Worm (Caenorhabditis elegans): ENCODE results near the gene F38B7.10.

Gene F38B7.10

DNA sequence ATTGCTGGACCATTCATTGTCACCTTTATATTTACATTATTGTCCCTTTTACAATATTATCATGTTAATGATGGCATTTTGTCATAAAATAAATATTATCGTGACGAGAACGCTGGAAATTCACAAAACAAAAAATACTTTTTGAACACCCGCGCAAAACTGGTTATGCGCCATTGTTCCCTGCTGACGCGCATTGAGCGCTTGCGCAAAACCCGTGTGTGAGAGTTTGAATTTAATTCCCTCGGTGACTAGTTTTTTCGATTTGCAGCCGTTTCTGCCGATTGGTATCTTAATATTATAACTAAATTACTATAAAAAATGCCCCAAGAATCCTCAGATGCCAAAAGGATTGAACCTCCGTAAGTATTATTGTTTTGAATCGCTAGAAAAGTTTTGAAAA lies 23.9 kb upstream of the F38B7.10 start, which contains the start of gene pafo-1 (continued):
- TF ChIP-seq dmd-6 (GFP tag; IDR thresholded peaks at IDR 0.05): peak; percentile 84
- TF ChIP-seq ceh-62 (tag; optimal IDR thresholded peaks at IDR 0.05): no peak
- 0 out of 2 replicates have a peak, but pooled peaks have one; percentile 46 for TF ChIP-seq egl-43 (GFP tag; IDR thresholded peaks at IDR 0.05)
- no peak for TF ChIP-seq zip-11 (GFP tag; IDR thresholded peaks at IDR 0.05)
- no peak for TF ChIP-seq mep-1 (tag; optimal IDR thresholded peaks at IDR 0.05)
- peak; percentile 73 for TF ChIP-seq F37D6.2 (tag; optimal IDR thresholded peaks at IDR 0.05)
- TF ChIP-seq rbr-2 (tag; optimal IDR thresholded peaks at IDR 0.05): peak; percentile 80
- peak; percentile 72 for TF ChIP-seq php-3 (GFP tag; IDR thresholded peaks at IDR 0.05)
- TF ChIP-seq lin-1 (GFP tag; IDR thresholded peaks at IDR 0.05): peak; percentile 50; the same call in 1 of the 2 replicates
- peak; percentile 46; the same call in 1 of the 2 replicates for TF ChIP-seq madf-9 (GFP tag; conservative IDR thresholded peaks at IDR 0.05)
- TF ChIP-seq unc-130 (GFP tag; optimal IDR thresholded peaks at IDR 0.05): no peak
- TF ChIP-seq attf-4 (tag; optimal IDR thresholded peaks at IDR 0.05): no peak
- 0 out of 2 replicates have a peak, but pooled peaks have one; percentile 9 for TF ChIP-seq lim-7 (GFP tag; IDR thresholded peaks at IDR 0.05)
- TF ChIP-seq nhr-76 (tag; optimal IDR thresholded peaks at IDR 0.05): no peak
- peak; percentile 90 for TF ChIP-seq mes-2 (tag; optimal IDR thresholded peaks at IDR 0.05; ENCODE audit: poor library complexity, severe bottlenecking)
- TF ChIP-seq dve-1 (tag; optimal IDR thresholded peaks at IDR 0.05; ENCODE audit: insufficient read depth): peak; percentile 81
- TF ChIP-seq vab-7 (GFP tag; IDR thresholded peaks at IDR 0.05): no peak
- no peak for TF ChIP-seq F44E2.7 (GFP tag; IDR thresholded peaks at IDR 0.05)
- peak; percentile 73 for TF ChIP-seq F10B5.3 (tag; optimal IDR thresholded peaks at IDR 0.05)
- no peak for TF ChIP-seq ztf-11 (tag; optimal IDR thresholded peaks at IDR 0.05)
- TF ChIP-seq lin-15B (tag; optimal IDR thresholded peaks at IDR 0.05): peak; percentile 9

DNA sequence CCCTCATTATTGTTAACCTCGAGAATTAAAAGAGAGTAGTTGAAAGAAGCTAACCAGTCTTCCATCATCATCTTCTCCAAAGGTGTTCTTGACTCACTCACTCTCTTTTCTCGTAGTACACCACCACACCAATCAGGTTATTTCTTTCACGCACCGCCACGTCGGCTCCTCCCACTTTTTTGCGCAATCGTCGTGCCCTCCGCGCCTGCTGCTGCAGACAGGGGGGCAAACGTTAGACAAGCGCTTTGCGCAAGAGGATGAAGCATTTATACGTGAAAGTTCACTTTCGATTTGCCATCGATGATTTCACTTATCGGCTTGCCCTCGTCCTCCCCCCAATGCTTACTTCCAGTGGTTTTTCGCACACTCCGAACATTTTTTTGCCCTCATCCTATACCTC lies 20.0 kb upstream of the F38B7.10 start:
- TF ChIP-seq egl-43 (GFP tag; IDR thresholded peaks at IDR 0.05) (0 out of 2 replicates have a peak, but pooled peaks have one; percentile 39), set-16 (GFP tag; IDR thresholded peaks at IDR 0.05) (peak; percentile 38), mxl-3 (GFP tag; optimal IDR thresholded peaks at IDR 0.05) (peak; percentile 42), aly-2 (tag; optimal IDR thresholded peaks at IDR 0.05) (no peak), hmg-1.1 (GFP tag; IDR thresholded peaks at IDR 0.05) (0 out of 2 replicates have a peak, but pooled peaks have one; percentile 32), spr-3 (GFP tag; optimal IDR thresholded peaks at IDR 0.05) (no peak), rbr-2 (tag; optimal IDR thresholded peaks at IDR 0.05) (no peak), D1046.2 (GFP tag; IDR thresholded peaks at IDR 0.05) (0 out of 2 replicates have a peak, but pooled peaks have one; percentile 32), Y75B8A.6 (GFP tag; IDR thresholded peaks at IDR 0.05) (no peak), nhr-28 (tag; optimal IDR thresholded peaks at IDR 0.05) (no peak)

DNA sequence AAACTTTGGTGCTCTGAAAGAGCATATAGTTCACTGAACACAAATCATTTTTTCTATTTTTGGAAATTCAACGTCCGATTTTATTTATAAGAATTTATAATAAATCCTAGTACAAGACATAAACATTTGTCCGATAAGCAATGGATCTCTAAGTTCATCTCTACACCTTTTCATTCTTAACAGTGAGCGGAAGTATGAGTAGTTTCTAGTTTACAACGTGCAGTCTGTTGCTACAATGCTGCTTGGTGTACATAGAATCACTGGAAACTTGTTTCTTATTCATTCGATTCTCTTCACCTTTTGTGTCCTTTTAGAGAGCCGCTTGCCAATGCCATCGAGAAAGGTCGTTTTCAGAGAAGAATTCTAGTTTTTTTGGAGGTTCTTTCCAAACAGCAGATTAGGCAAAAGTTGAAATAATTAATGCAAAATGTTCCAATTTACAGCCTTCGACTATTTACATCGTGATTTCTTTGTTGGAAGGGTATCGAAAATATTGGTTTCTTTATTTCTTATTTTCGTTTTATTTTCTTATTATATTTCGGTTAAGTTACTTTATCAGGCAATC lies 18.3 kb upstream of the F38B7.10 start:
- TF ChIP-seq unc-62 (GFP tag; optimal IDR thresholded peaks at IDR 0.05 in 1 of 2) (peak in 1 of 2 experiments; percentile 91), unc-62 (tag; optimal IDR thresholded peaks at IDR 0.05) (no peak), D1046.2 (GFP tag; IDR thresholded peaks at IDR 0.05) (no peak), pqm-1 (tag; optimal IDR thresholded peaks at IDR 0.05) (no peak), nhr-42 (GFP tag; IDR thresholded peaks at IDR 0.05) (no peak), unc-39 (tag; optimal IDR thresholded peaks at IDR 0.05) (no peak), ceh-62 (tag; optimal IDR thresholded peaks at IDR 0.05) (no peak), mxl-2 (GFP tag; conservative IDR thresholded peaks at IDR 0.05) (no peak)

DNA sequence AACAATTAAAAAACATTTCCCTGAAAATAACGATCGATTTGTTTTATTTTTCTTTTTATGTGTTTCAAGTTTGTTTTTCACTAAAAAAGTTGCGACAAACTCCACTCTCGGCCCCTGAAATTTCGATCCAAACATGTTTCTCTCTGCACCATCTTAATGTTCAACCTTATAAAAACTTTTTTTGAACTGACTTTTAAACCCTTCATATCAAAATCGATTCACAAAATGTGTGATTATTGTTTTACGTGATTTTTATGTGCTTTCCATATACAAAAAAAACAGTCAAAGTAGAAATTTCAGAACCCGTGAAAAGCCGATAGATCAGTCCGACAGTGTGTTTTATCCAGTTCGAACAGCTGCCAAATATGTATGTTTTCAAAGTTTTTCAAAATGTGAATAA lies 17.8 kb upstream of the F38B7.10 start, which contains the start of gene ccch-1:
ccch-1 (plus strand) TSS at position 301 of the 400 bp plus-strand sequence.
- TF ChIP-seq mes-2 (tag; optimal IDR thresholded peaks at IDR 0.05; ENCODE audit: poor library complexity, severe bottlenecking): no peak
- TF ChIP-seq nhr-28 (tag; optimal IDR thresholded peaks at IDR 0.05): no peak
- no peak for TF ChIP-seq lim-7 (GFP tag; IDR thresholded peaks at IDR 0.05)
- TF ChIP-seq ctbp-1 (GFP tag; IDR thresholded peaks at IDR 0.05): no peak
- TF ChIP-seq cey-2 (tag; optimal IDR thresholded peaks at IDR 0.05; ENCODE audit: borderline replicate concordance, insufficient read depth): no peak
- TF ChIP-seq daf-16 (GFP tag; optimal IDR thresholded peaks at IDR 0.05): no peak
- no peak for TF ChIP-seq daf-16 (tag; optimal IDR thresholded peaks at IDR 0.05)
- no peak for TF ChIP-seq nhr-10 (tag; optimal IDR thresholded peaks at IDR 0.05)
- no peak for TF ChIP-seq hlh-11 (tag; optimal IDR thresholded peaks at IDR 0.05)
- TF ChIP-seq unc-130 (GFP tag; optimal IDR thresholded peaks at IDR 0.05): no peak
- no peak for TF ChIP-seq snpc-1.2 (GFP tag; IDR thresholded peaks at IDR 0.05)
- no peak for TF ChIP-seq unc-39 (tag; optimal IDR thresholded peaks at IDR 0.05)
- TF ChIP-seq spr-3 (GFP tag; optimal IDR thresholded peaks at IDR 0.05): no peak
- TF ChIP-seq nhr-42 (GFP tag; IDR thresholded peaks at IDR 0.05): no peak
- TF ChIP-seq lsy-2 (tag; optimal IDR thresholded peaks at IDR 0.05): no peak
- no peak for TF ChIP-seq mep-1 (tag; optimal IDR thresholded peaks at IDR 0.05)
- TF ChIP-seq nhr-25 (tag; optimal IDR thresholded peaks at IDR 0.05; ENCODE audit: borderline replicate concordance, insufficient read depth): no peak
